Fruit fly (Drosophila melanogaster) ovary, adult (tissue): ENCODE data around the gene Mlc2.

Experiments used
- CG17801 ChIP-seq: fragments of 200-800 bp; optimal IDR thresholded peaks from 2 replicates; lab custom pipeline; 2019; ENCODE audit warnings: missing biosample characterization, mild to moderate bottlenecking, missing genetic modification characterization, moderate library complexity; ENCODE audit not compliant: partially characterized antibody

Mlc2 gene

dm6 chr3R:30201064-30201463 lies 26.7 kb upstream of the Mlc2 start:
- no peak for TF ChIP-seq CG17801 (GFP tag; lab: Kevin White, UChicago)

dm6 chr3R:30200091-30200698 lies 25.8 kb upstream of the Mlc2 start:
- no peak for TF ChIP-seq CG17801 (GFP tag; lab: Kevin White, UChicago)

- TF ChIP-seq CG17801 (GFP tag; lab: Kevin White, UChicago): no peak
These were observed 24.4 kb upstream of the Mlc2 start for dm6 chr3R:30198793-30199192.

- no peak for TF ChIP-seq CG17801 (GFP tag; lab: Kevin White, UChicago)
These were observed 23.4 kb upstream of the Mlc2 start for dm6 chr3R:30197796-30198195.

- no peak for TF ChIP-seq CG17801 (GFP tag; lab: Kevin White, UChicago)
These were observed 21.8 kb upstream of the Mlc2 start, which contains the start of gene CG15531 for dm6 chr3R:30196128-30196527. CG15531 (minus strand) TSS chr3R:30196228.

- TF ChIP-seq CG17801 (GFP tag; lab: Kevin White, UChicago): peak; percentile 59
These were observed 21.3 kb upstream of the Mlc2 start for dm6 chr3R:30195606-30196049.

- TF ChIP-seq CG17801 (GFP tag; lab: Kevin White, UChicago): no peak
These were observed 19.5 kb upstream of the Mlc2 start for dm6 chr3R:30193826-30194225.

dm6 chr3R:30191462-30191874 lies 17.1 kb upstream of the Mlc2 start:
- TF ChIP-seq CG17801 (GFP tag; lab: Kevin White, UChicago): peak; percentile 45

dm6 chr3R:30191047-30191446 lies 16.7 kb upstream of the Mlc2 start, which contains the start of gene CG9747:
CG9747 (minus strand) TSS chr3R:30191252.
- TF ChIP-seq CG17801 (GFP tag; lab: Kevin White, UChicago): no peak

- TF ChIP-seq CG17801 (GFP tag; lab: Kevin White, UChicago): no peak
These were observed 15.5 kb upstream of the Mlc2 start for dm6 chr3R:30189836-30190235.

dm6 chr3R:30189398-30189797 lies 15.0 kb upstream of the Mlc2 start:
- peak; percentile 14 for TF ChIP-seq CG17801 (GFP tag; lab: Kevin White, UChicago)

dm6 chr3R:30183872-30184271 lies 9.5 kb upstream of the Mlc2 start:
- TF ChIP-seq CG17801 (GFP tag; lab: Kevin White, UChicago): no peak

- TF ChIP-seq CG17801 (GFP tag; lab: Kevin White, UChicago): no peak
These were observed 5.6 kb upstream of the Mlc2 start, which contains the start of gene Bet5 for dm6 chr3R:30179934-30180333. Bet5 (plus strand) TSS chr3R:30180232.

- TF ChIP-seq CG17801 (GFP tag; lab: Kevin White, UChicago): no peak
These were observed 3.1 kb upstream of the Mlc2 start, which contains the start of the genes CG1983 and CG15530 for dm6 chr3R:30177494-30177893. CG1983 (minus strand) TSS chr3R:30177700. CG15530 (plus strand) TSS chr3R:30177877.

- no peak for TF ChIP-seq CG17801 (GFP tag; lab: Kevin White, UChicago)
These were observed 2.0 kb upstream of the Mlc2 start for dm6 chr3R:30176314-30176713.

- no peak for TF ChIP-seq CG17801 (GFP tag; lab: Kevin White, UChicago)
These were observed 766 bp upstream of the Mlc2 start for dm6 chr3R:30175045-30175589.
